Fruit fly (Drosophila melanogaster): ENCODE data around the gene AP-2alpha.

Gene AP-2alpha

DNA sequence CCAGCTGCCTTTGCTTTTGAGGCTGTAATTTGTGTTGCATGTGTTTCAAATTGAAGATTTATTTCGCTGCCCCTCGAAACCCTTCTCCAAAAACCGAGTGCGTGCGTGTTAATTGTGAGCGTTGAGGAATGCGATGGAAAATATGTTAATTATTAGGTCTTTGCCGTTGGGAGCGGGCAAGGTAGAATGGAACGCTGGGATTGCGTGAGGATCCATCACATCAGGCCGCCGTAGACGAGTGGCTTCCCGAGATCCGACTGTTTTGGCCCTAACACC is 26.8 kb upstream of the AP-2alpha start:
- TF ChIP-seq CG14711 (tag; optimal IDR thresholded peaks at IDR 0.05), result no peak

DNA sequence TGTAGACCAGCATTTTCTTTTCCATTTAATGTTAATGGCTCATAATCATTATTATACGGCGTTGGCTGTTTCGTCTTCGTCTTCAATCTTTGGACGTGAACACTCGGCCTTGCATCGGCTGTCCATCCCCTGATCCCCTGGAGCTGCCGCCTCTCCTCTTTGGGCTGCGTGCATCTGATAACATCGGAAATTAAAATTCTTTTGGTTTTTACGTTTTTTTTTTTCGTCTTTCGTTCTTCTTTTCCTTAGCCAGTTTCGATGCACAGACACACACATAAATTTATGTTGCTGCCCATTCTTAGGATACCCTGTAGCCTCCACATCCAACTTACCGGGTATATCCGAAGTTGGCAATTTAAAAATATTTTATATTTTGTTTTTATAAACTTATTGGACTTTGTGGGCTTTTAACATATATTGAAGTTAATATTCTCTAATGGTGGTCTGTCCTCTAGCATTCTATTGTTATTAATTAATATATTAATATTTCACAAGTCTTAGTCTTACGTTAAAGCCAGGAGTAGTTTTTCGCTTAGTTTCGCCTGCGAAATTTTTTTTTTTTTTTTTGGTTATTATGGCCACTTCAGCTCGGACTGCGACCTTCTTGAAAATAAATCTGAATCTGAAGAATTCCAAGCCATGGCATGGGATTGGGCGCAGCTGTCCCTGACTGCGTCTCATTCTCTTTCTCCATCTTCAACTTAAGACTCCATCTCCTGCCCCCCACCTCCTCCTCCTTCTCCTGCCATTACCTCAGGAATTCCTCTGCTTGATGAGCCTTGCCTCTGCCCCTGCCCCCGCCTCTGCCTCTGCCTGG is 26.3 kb upstream of the AP-2alpha start:
- TF ChIP-seq CG14711 (tag; optimal IDR thresholded peaks at IDR 0.05) (no peak), CG7045 (GFP tag; optimal IDR thresholded peaks at IDR 0.05) (no peak), Clk (GFP tag; optimal IDR thresholded peaks at IDR 0.05) (no peak), CG1620 (GFP tag; optimal IDR thresholded peaks at IDR 0.05) (no peak), cic (GFP tag; optimal IDR thresholded peaks at IDR 0.05) (no peak), toe (GFP tag; optimal IDR thresholded peaks at IDR 0.05) (no peak), CG5204 (GFP tag; optimal IDR thresholded peaks at IDR 0.05) (no peak), pad (GFP tag; optimal IDR thresholded peaks at IDR 0.05) (no peak), Hr96 (GFP tag; optimal IDR thresholded peaks at IDR 0.05) (no peak), Crg-1 (GFP tag; optimal IDR thresholded peaks at IDR 0.05) (no peak), CG33017 (tag; optimal IDR thresholded peaks at IDR 0.05) (no peak), kay (GFP tag; ENCODE audit: borderline replicate concordance) (no peak), bab1 (GFP tag; optimal IDR thresholded peaks at IDR 0.05) (no peak), ovo (GFP tag; optimal IDR thresholded peaks at IDR 0.05) (no peak), CG11617 (GFP tag; optimal IDR thresholded peaks at IDR 0.05) (no peak), Mnt (GFP tag; optimal IDR thresholded peaks at IDR 0.05) (no peak), tj (GFP tag; optimal IDR thresholded peaks at IDR 0.05) (no peak), CG7101 (tag; optimal IDR thresholded peaks at IDR 0.05) (no peak), cnc (optimal IDR thresholded peaks at IDR 0.05) (no peak), CG12768 (GFP tag; optimal IDR thresholded peaks at IDR 0.05) (no peak)

DNA sequence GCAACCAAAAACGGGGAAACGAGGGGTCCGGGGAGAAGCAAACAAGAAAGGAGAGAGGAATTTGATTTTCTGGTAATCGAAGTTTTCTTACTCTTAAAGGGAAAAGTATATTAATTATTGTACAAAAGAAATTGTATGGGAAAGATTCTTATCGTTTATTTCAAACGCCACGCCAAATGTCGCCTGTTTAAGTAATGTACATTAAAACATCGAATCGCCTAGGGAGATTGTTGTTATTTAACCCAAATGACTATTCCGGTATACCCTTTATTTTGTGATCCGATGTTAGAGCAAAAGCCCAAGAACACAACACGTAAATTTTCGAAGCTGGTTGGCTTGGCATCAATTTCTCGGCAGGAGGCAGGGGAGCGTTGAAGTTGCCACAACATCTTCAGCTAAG is 24.8 kb upstream of the AP-2alpha start:
- no peak for TF ChIP-seq cic (GFP tag; optimal IDR thresholded peaks at IDR 0.05)
- TF ChIP-seq bab1 (GFP tag; optimal IDR thresholded peaks at IDR 0.05), result no peak
- no peak for TF ChIP-seq Clk (GFP tag; optimal IDR thresholded peaks at IDR 0.05)
- no peak for TF ChIP-seq kay (GFP tag; ENCODE audit: borderline replicate concordance)
- TF ChIP-seq CG33017 (tag; optimal IDR thresholded peaks at IDR 0.05), result no peak
- TF ChIP-seq CG12768 (GFP tag; optimal IDR thresholded peaks at IDR 0.05), result no peak
- TF ChIP-seq CG5204 (GFP tag; optimal IDR thresholded peaks at IDR 0.05), result no peak
- TF ChIP-seq ovo (GFP tag; optimal IDR thresholded peaks at IDR 0.05), result no peak
- TF ChIP-seq pad (GFP tag; optimal IDR thresholded peaks at IDR 0.05), result no peak
- TF ChIP-seq CG1620 (GFP tag; optimal IDR thresholded peaks at IDR 0.05), result no peak
- no peak for TF ChIP-seq CG7101 (tag; optimal IDR thresholded peaks at IDR 0.05)
- no peak for TF ChIP-seq Crg-1 (GFP tag; optimal IDR thresholded peaks at IDR 0.05)
- TF ChIP-seq cnc (optimal IDR thresholded peaks at IDR 0.05), result no peak
- TF ChIP-seq tj (GFP tag; optimal IDR thresholded peaks at IDR 0.05), result no peak

- TF ChIP-seq cic (GFP tag; optimal IDR thresholded peaks at IDR 0.05), result no peak
- no peak for TF ChIP-seq CG7101 (tag; optimal IDR thresholded peaks at IDR 0.05)
- no peak for TF ChIP-seq CG7045 (GFP tag; optimal IDR thresholded peaks at IDR 0.05)
- no peak for TF ChIP-seq CG12768 (GFP tag; optimal IDR thresholded peaks at IDR 0.05)
- no peak for TF ChIP-seq CG11617 (GFP tag; optimal IDR thresholded peaks at IDR 0.05)
- TF ChIP-seq Crg-1 (GFP tag; optimal IDR thresholded peaks at IDR 0.05), result no peak
- no peak for TF ChIP-seq kay (GFP tag; ENCODE audit: borderline replicate concordance)
- TF ChIP-seq Hr96 (GFP tag; optimal IDR thresholded peaks at IDR 0.05), result no peak
- no peak for TF ChIP-seq ovo (GFP tag; optimal IDR thresholded peaks at IDR 0.05)
- TF ChIP-seq toe (GFP tag; optimal IDR thresholded peaks at IDR 0.05), result no peak
- no peak for TF ChIP-seq CG5204 (GFP tag; optimal IDR thresholded peaks at IDR 0.05)
- no peak for TF ChIP-seq cnc (optimal IDR thresholded peaks at IDR 0.05)
- no peak for TF ChIP-seq Clk (GFP tag; optimal IDR thresholded peaks at IDR 0.05)
- no peak for TF ChIP-seq pad (GFP tag; optimal IDR thresholded peaks at IDR 0.05)
- no peak for TF ChIP-seq CG33017 (tag; optimal IDR thresholded peaks at IDR 0.05)
- no peak for TF ChIP-seq CG14711 (tag; optimal IDR thresholded peaks at IDR 0.05)
- no peak for TF ChIP-seq bab1 (GFP tag; optimal IDR thresholded peaks at IDR 0.05)
Measured at dm6 chr2L:437498-437897, 22.9 kb upstream of the AP-2alpha start.

dm6 chr2L:435311-435806 is 20.8 kb upstream of the AP-2alpha start:
- TF ChIP-seq CG14711 (tag; optimal IDR thresholded peaks at IDR 0.05) (peak; percentile 92), tj (GFP tag; optimal IDR thresholded peaks at IDR 0.05) (peak; percentile 99), kay (GFP tag; ENCODE audit: borderline replicate concordance) (peak; percentile 89), Clk (GFP tag; optimal IDR thresholded peaks at IDR 0.05) (peak; percentile 41), CG33017 (tag; optimal IDR thresholded peaks at IDR 0.05) (peak; percentile 94), cic (GFP tag; optimal IDR thresholded peaks at IDR 0.05) (peak; percentile 86), cnc (optimal IDR thresholded peaks at IDR 0.05) (no peak), Crg-1 (GFP tag; optimal IDR thresholded peaks at IDR 0.05) (peak; percentile 74), CG1620 (GFP tag; optimal IDR thresholded peaks at IDR 0.05) (peak; percentile 77), toe (GFP tag; optimal IDR thresholded peaks at IDR 0.05) (peak; percentile 49), CG11617 (GFP tag; optimal IDR thresholded peaks at IDR 0.05) (peak; percentile 91), Mnt (GFP tag; optimal IDR thresholded peaks at IDR 0.05) (peak; percentile 74), Hr96 (GFP tag; optimal IDR thresholded peaks at IDR 0.05) (peak; percentile 64), CG5204 (GFP tag; optimal IDR thresholded peaks at IDR 0.05) (peak; percentile 76), ovo (GFP tag; optimal IDR thresholded peaks at IDR 0.05) (peak; percentile 59), CG12768 (GFP tag; optimal IDR thresholded peaks at IDR 0.05) (peak; percentile 97), CG7101 (tag; optimal IDR thresholded peaks at IDR 0.05) (peak; percentile 94), CG7045 (GFP tag; optimal IDR thresholded peaks at IDR 0.05) (peak; percentile 87), pad (GFP tag; optimal IDR thresholded peaks at IDR 0.05) (peak; percentile 78), bab1 (GFP tag; optimal IDR thresholded peaks at IDR 0.05) (peak; percentile 93)

- TF ChIP-seq CG5204 (GFP tag; optimal IDR thresholded peaks at IDR 0.05), result no peak
- peak; percentile 41 for TF ChIP-seq kay (GFP tag; ENCODE audit: borderline replicate concordance)
- peak; percentile 43 for TF ChIP-seq cic (GFP tag; optimal IDR thresholded peaks at IDR 0.05)
Measured at dm6 chr2L:434439-434838, 19.9 kb upstream of the AP-2alpha start.
